Fruit fly (Drosophila melanogaster) whole organism, adult: Measurements from ENCODE around the gene PDCD-5.

Experiments used
- CG11617 ChIP-seq: fragments of 200-800 bp; sonication (Bioruptor generic); optimal IDR thresholded peaks from 2 replicates; lab custom pipeline; 2017; ENCODE audit warnings: mild to moderate bottlenecking, missing biosample characterization, missing genetic modification reagents, missing genetic modification characterization
- CG12768 ChIP-seq: fragments of 200-800 bp; sonication (Bioruptor generic); optimal IDR thresholded peaks from 2 replicates; lab custom pipeline; 2017; ENCODE audit warnings: missing biosample characterization, missing genetic modification characterization, mild to moderate bottlenecking, moderate library complexity, missing genetic modification reagents
- CG14711 ChIP-seq: fragments of 200-800 bp; sonication (Bioruptor generic); optimal IDR thresholded peaks from 2 replicates; lab custom pipeline; 2018; ENCODE audit warnings: missing biosample characterization, mild to moderate bottlenecking, missing genetic modification characterization, moderate library complexity
- CG1620 ChIP-seq: fragments of 200-800 bp; sonication (Bioruptor generic); optimal IDR thresholded peaks from 2 replicates; lab custom pipeline; 2016; ENCODE audit warnings: missing biosample characterization, missing genetic modification characterization
- CG33017 ChIP-seq: fragments of 200-800 bp; sonication (Bioruptor generic); optimal IDR thresholded peaks from 2 replicates; lab custom pipeline; 2018; ENCODE audit warnings: missing biosample characterization, mild to moderate bottlenecking, missing genetic modification characterization, moderate library complexity
- CG5204 ChIP-seq: fragments of 200-800 bp; sonication (Bioruptor generic); optimal IDR thresholded peaks from 2 replicates; lab custom pipeline; 2016; ENCODE audit warnings: missing biosample characterization, missing genetic modification characterization
- CG7045 ChIP-seq: fragments of 200-800 bp; sonication (Bioruptor generic); optimal IDR thresholded peaks from 2 replicates; lab custom pipeline; 2017; ENCODE audit warnings: missing biosample characterization, mild to moderate bottlenecking, missing genetic modification characterization
- CG7101 ChIP-seq: fragments of 200-800 bp; sonication (Bioruptor generic); optimal IDR thresholded peaks from 2 replicates; lab custom pipeline; 2018; ENCODE audit warnings: missing biosample characterization, mild to moderate bottlenecking, missing genetic modification characterization, moderate library complexity
- Clk ChIP-seq: fragments of 200-800 bp; sonication (Bioruptor generic); optimal IDR thresholded peaks from 2 replicates; lab custom pipeline; 2017; ENCODE audit warnings: missing biosample characterization, missing genetic modification characterization
- Crg-1 ChIP-seq: fragments of 200-800 bp; sonication (Bioruptor generic); optimal IDR thresholded peaks from 2 replicates; lab custom pipeline; 2016; ENCODE audit warnings: missing biosample characterization, missing genetic modification characterization
- Hr96 ChIP-seq: fragments of 200-800 bp; sonication (Bioruptor generic); optimal IDR thresholded peaks from 2 replicates; lab custom pipeline; 2016; ENCODE audit warnings: missing biosample characterization, missing genetic modification characterization
- Mnt ChIP-seq: fragments of 200-800 bp; sonication (Bioruptor generic); optimal IDR thresholded peaks from 2 replicates; lab custom pipeline; 2016; ENCODE audit warnings: missing biosample characterization, mild to moderate bottlenecking, missing genetic modification characterization
- bab1 ChIP-seq: fragments of 200-800 bp; sonication (Bioruptor generic); optimal IDR thresholded peaks from 3 replicates; lab custom pipeline; 2019; ENCODE audit warnings: missing biosample characterization, mild to moderate bottlenecking, missing genetic modification characterization, moderate library complexity
- cic ChIP-seq: fragments of 200-800 bp; sonication (Bioruptor generic); optimal IDR thresholded peaks from 2 replicates; lab custom pipeline; 2017; ENCODE audit warnings: missing biosample characterization, mild to moderate bottlenecking, missing genetic modification characterization, moderate library complexity
- cnc ChIP-seq, 2 experiments: fragments of >200 bp; optimal IDR thresholded peaks; 2 replicates each; lab custom pipeline; 2017
- kay ChIP-seq: fragments of 200-800 bp; sonication (Bioruptor generic); peaks from one replicate; lab custom pipeline; 2016; ENCODE audit warnings: missing biosample characterization, missing genetic modification characterization, borderline replicate concordance
- ovo ChIP-seq: fragments of 200-800 bp; sonication (Bioruptor generic); optimal IDR thresholded peaks from 2 replicates; lab custom pipeline; 2016; ENCODE audit warnings: missing biosample characterization, missing genetic modification characterization
- pad ChIP-seq: fragments of 200-800 bp; sonication (Bioruptor generic); optimal IDR thresholded peaks from 3 replicates; lab custom pipeline; 2017; ENCODE audit warnings: missing biosample characterization, missing genetic modification characterization, mild to moderate bottlenecking, moderate library complexity, missing genetic modification reagents
- tj ChIP-seq: fragments of 200-800 bp; sonication (Bioruptor generic); optimal IDR thresholded peaks from 3 replicates; lab custom pipeline; 2017; ENCODE audit warnings: missing biosample characterization, mild to moderate bottlenecking, missing genetic modification characterization, moderate library complexity
- toe ChIP-seq: fragments of 200-800 bp; sonication (Bioruptor generic); optimal IDR thresholded peaks from 2 replicates; lab custom pipeline; 2016; ENCODE audit warnings: missing biosample characterization, missing genetic modification characterization

Gene PDCD-5

DNA sequence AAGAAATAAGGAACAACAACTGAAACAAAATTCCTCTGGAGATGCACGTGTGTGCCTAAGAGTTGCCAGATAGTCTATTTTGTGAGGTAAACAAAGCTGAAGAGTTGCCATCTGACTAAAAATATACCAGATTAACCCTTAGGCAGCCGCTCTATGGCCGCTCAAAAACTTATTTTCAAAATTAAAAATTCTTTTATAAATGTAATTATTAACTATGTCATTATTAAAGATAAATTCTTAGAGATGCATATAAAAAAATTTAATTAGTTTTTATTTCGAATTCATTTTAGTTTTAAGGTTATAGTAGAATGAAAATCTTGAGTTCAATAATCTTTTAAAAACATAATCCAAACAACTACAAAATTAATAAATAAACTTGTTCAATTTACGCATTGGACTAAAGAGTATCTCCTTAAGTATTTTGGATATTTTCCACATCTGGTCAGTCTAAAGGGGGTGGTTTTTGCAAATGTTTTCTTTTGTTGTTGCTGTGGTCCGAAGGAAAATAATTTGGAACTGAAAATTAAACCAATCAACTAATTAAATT is 3.1 kb downstream of the PDCD-5 start, which contains the start of gene Tmx3:
Tmx3 (plus strand) TSS at position 442 of the 547 bp plus-strand sequence.
- TF ChIP-seq toe (GFP tag; lab: Kevin White, UChicago) (peak; percentile 70), CG12768 (GFP tag; lab: Kevin White, UChicago) (peak; percentile 76), Clk (GFP tag; lab: Kevin White, UChicago) (peak; percentile 36), cic (GFP tag; lab: Kevin White, UChicago) (peak; percentile 43), kay (peak; percentile 13), CG11617 (GFP tag; lab: Kevin White, UChicago) (peak; percentile 81), ovo (GFP tag; lab: Kevin White, UChicago) (peak; percentile 52), CG33017 (peak; percentile 92), CG5204 (GFP tag; lab: Kevin White, UChicago) (peak; percentile 62), Mnt (GFP tag; lab: Kevin White, UChicago) (peak; percentile 98), CG7101 (tag; lab: Kevin White, UChicago) (peak; percentile 93), tj (GFP tag; lab: Kevin White, UChicago) (peak; percentile 54), Hr96 (GFP tag; lab: Kevin White, UChicago) (no peak), CG14711 (tag; lab: Kevin White, UChicago) (peak; percentile 89), Crg-1 (GFP tag; lab: Kevin White, UChicago) (peak; percentile 85), pad (GFP tag; lab: Kevin White, UChicago) (peak; percentile 58), CG1620 (GFP tag; lab: Kevin White, UChicago) (peak; percentile 69), bab1 (GFP tag; lab: Kevin White, UChicago) (peak; percentile 75), CG7045 (peak; percentile 86), cnc (optimal IDR thresholded peaks at IDR 0.05; lab: Kevin White, UChicago) (no peak)

DNA sequence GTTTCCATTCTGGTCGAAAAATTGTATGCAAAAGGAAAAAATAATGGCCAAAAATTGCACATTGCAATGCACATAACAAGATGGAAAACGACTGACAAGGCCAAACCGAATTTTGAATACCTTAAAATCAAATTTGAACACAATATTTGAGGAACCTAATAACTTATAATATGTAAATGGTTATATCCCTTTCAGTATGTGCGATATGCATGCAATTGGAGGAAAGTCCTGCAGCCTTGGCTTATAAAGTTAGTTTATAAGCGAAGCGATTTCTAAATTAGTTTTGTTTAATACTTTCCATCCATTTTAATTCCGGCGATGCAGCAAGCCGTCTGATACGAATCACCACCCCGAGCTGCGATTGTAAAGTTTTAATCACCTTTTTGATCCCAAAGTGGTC is 6.7 kb downstream of the PDCD-5 start:
- no peak for TF ChIP-seq CG1620 (GFP tag; lab: Kevin White, UChicago)
- no peak for TF ChIP-seq ovo (GFP tag; lab: Kevin White, UChicago)
- no peak for TF ChIP-seq Mnt (GFP tag; lab: Kevin White, UChicago)

DNA sequence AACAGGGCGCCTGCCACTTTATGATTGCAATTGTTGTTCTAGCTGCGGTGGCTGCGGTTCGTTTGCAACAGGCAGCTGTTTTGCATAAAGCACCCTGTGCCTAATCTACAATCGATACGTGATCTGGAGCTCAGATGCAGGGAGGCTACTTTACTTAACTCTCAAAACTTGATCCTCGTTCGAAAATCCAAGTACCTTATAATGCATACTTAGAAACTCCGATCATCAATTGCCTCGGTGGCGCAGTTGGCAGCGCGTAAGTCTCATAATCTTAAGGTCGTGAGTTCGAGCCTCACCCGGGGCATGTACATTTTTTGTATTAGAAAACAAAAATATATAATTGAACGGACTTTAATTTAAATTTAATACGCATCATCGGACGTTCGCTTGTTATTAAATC is 10.0 kb downstream of the PDCD-5 start:
- no peak for TF ChIP-seq pad (GFP tag; lab: Kevin White, UChicago)
- no peak for TF ChIP-seq tj (GFP tag; lab: Kevin White, UChicago)
- TF ChIP-seq CG12768 (GFP tag; lab: Kevin White, UChicago) = no peak
- no peak for TF ChIP-seq CG14711 (tag; lab: Kevin White, UChicago)
- no peak for TF ChIP-seq Clk (GFP tag; lab: Kevin White, UChicago)

- TF ChIP-seq Crg-1 (GFP tag; lab: Kevin White, UChicago) = no peak
- no peak for TF ChIP-seq kay
- TF ChIP-seq tj (GFP tag; lab: Kevin White, UChicago) = no peak
- TF ChIP-seq Clk (GFP tag; lab: Kevin White, UChicago) = no peak
- TF ChIP-seq CG33017 = no peak
- no peak for TF ChIP-seq Mnt (GFP tag; lab: Kevin White, UChicago)
- TF ChIP-seq cnc (optimal IDR thresholded peaks at IDR 0.05; lab: Kevin White, UChicago) = no peak
- no peak for TF ChIP-seq pad (GFP tag; lab: Kevin White, UChicago)
- TF ChIP-seq CG14711 (tag; lab: Kevin White, UChicago) = no peak
- TF ChIP-seq bab1 (GFP tag; lab: Kevin White, UChicago) = no peak
- no peak for TF ChIP-seq ovo (GFP tag; lab: Kevin White, UChicago)
- no peak for TF ChIP-seq CG11617 (GFP tag; lab: Kevin White, UChicago)
- no peak for TF ChIP-seq toe (GFP tag; lab: Kevin White, UChicago)
- TF ChIP-seq CG7101 (tag; lab: Kevin White, UChicago) = no peak
These were observed 10.6 kb downstream of the PDCD-5 start for dm6 chr3L:16221278-16221677.

dm6 chr3L:16217935-16218334 is 13.9 kb downstream of the PDCD-5 start:
- TF ChIP-seq cic (GFP tag; lab: Kevin White, UChicago) = no peak
- TF ChIP-seq kay = peak; percentile 39

dm6 chr3L:16217203-16217602 is 14.6 kb downstream of the PDCD-5 start, which contains the start of gene CG13073:
TSS of gene CG13073 (minus strand) at chr3L:16217303.
- TF ChIP-seq Clk (GFP tag; lab: Kevin White, UChicago) (no peak), CG7101 (tag; lab: Kevin White, UChicago) (no peak), CG7045 (no peak), Hr96 (GFP tag; lab: Kevin White, UChicago) (no peak), CG12768 (GFP tag; lab: Kevin White, UChicago) (no peak), ovo (GFP tag; lab: Kevin White, UChicago) (no peak), CG14711 (tag; lab: Kevin White, UChicago) (no peak)

- no peak for TF ChIP-seq Hr96 (GFP tag; lab: Kevin White, UChicago)
- TF ChIP-seq CG11617 (GFP tag; lab: Kevin White, UChicago) = no peak
- no peak for TF ChIP-seq ovo (GFP tag; lab: Kevin White, UChicago)
- TF ChIP-seq pad (GFP tag; lab: Kevin White, UChicago) = no peak
- no peak for TF ChIP-seq toe (GFP tag; lab: Kevin White, UChicago)
- no peak for TF ChIP-seq CG7101 (tag; lab: Kevin White, UChicago)
- TF ChIP-seq CG7045 = no peak
- no peak for TF ChIP-seq CG1620 (GFP tag; lab: Kevin White, UChicago)
- TF ChIP-seq Clk (GFP tag; lab: Kevin White, UChicago) = no peak
- no peak for TF ChIP-seq cic (GFP tag; lab: Kevin White, UChicago)
- TF ChIP-seq CG12768 (GFP tag; lab: Kevin White, UChicago) = no peak
- TF ChIP-seq Mnt (GFP tag; lab: Kevin White, UChicago) = no peak
These were observed 16.0 kb downstream of the PDCD-5 start for dm6 chr3L:16215816-16216215.
